Worm (Caenorhabditis elegans): ENCODE results near the gene C48B4.8.

ce11 chrIII:9559381-9559881 lies 1.6 kb downstream of the C48B4.8 start, which contains the start of gene C48B4.7:
- TF ChIP-seq mls-2 (tag; optimal IDR thresholded peaks at IDR 0.05) (no peak), nhr-28 (tag; optimal IDR thresholded peaks at IDR 0.05) (no peak), M03D4.4 (tag; optimal IDR thresholded peaks at IDR 0.05) (no peak), ceh-83 (GFP tag; optimal IDR thresholded peaks at IDR 0.05) (no peak), ztf-11 (tag; optimal IDR thresholded peaks at IDR 0.05) (no peak), bed-3 (GFP tag; optimal IDR thresholded peaks at IDR 0.05) (no peak), nhr-76 (tag; optimal IDR thresholded peaks at IDR 0.05) (no peak)
